Worm (Caenorhabditis elegans) whole organism, L2 larva: ENCODE measurements around the gene Y67D8C.9.

Experiments
- C34F6.9 ChIP-seq: fragments of 150-350 bp; optimal IDR thresholded peaks from 2 replicates; lab custom pipeline; 2014; ENCODE audit warnings: missing biosample characterization, missing genetic modification characterization
- F13H6.1 ChIP-seq: sonication (generic microtip); optimal IDR thresholded peaks from 2 replicates; lab custom pipeline; 2016; ENCODE audit warnings: missing genetic modification characterization, missing compliant biosample characterization
- R02D3.7 ChIP-seq: fragments of 150-350 bp; optimal IDR thresholded peaks from 2 replicates; lab custom pipeline; 2014; ENCODE audit warnings: missing biosample characterization, missing genetic modification characterization
- ZK546.5 ChIP-seq: sonication (generic microtip); optimal IDR thresholded peaks from 2 replicates; lab custom pipeline; 2017; ENCODE audit warnings: missing biosample characterization, missing genetic modification characterization
- alr-1 ChIP-seq: fragments of 150-350 bp; optimal IDR thresholded peaks from 2 replicates; lab custom pipeline; 2014; ENCODE audit warnings: missing biosample characterization, missing genetic modification characterization
- aly-2 ChIP-seq: fragments of 150-350 bp; optimal IDR thresholded peaks from 2 replicates; lab custom pipeline; 2014; ENCODE audit warnings: missing biosample characterization, missing genetic modification characterization
- ceh-16 ChIP-seq: fragments of 150-350 bp; optimal IDR thresholded peaks from 2 replicates; lab custom pipeline; 2014; ENCODE audit warnings: missing biosample characterization, missing genetic modification characterization
- ceh-82 ChIP-seq: fragments of 150-350 bp; optimal IDR thresholded peaks from 2 replicates; lab custom pipeline; 2014; ENCODE audit warnings: missing biosample characterization, missing genetic modification characterization
- crh-2 ChIP-seq: sonication (generic microtip); optimal IDR thresholded peaks from 2 replicates; lab custom pipeline; 2017; ENCODE audit warnings: missing biosample characterization, missing genetic modification characterization
- egl-27 ChIP-seq: sonication (generic microtip); optimal IDR thresholded peaks from 3 replicates; lab custom pipeline; 2017; ENCODE audit warnings: missing biosample characterization, missing genetic modification reagents, missing genetic modification characterization
- elt-1 ChIP-seq: fragments of 150-350 bp; optimal IDR thresholded peaks from 2 replicates; lab custom pipeline; 2014; ENCODE audit warnings: missing biosample characterization, missing genetic modification characterization
- fos-1 ChIP-seq: fragments of 150-350 bp; optimal IDR thresholded peaks from 2 replicates; lab custom pipeline; 2014; ENCODE audit warnings: missing biosample characterization, missing genetic modification characterization
- lin-11 ChIP-seq: fragments of 150-350 bp; sonication (generic microtip); optimal IDR thresholded peaks from 2 replicates; lab custom pipeline; 2014; ENCODE audit warnings: missing biosample characterization, missing genetic modification characterization, inconsistent platforms, mixed read lengths
- lin-39 ChIP-seq: fragments of 150-350 bp; optimal IDR thresholded peaks from 2 replicates; lab custom pipeline; 2014; ENCODE audit warnings: missing biosample characterization, missing genetic modification reagents, missing genetic modification characterization
- mbf-1 ChIP-seq: sonication (generic microtip); optimal IDR thresholded peaks from 2 replicates; lab custom pipeline; 2017; ENCODE audit warnings: missing biosample characterization, missing genetic modification characterization
- mdl-1 ChIP-seq, 2 experiments: fragments of 150-350 bp in 1 of 2; sonication (generic microtip) in 1 of 2; optimal IDR thresholded peaks; 2 replicates each; lab custom pipeline; 2017; ENCODE audit warnings: missing biosample characterization in 2 of 2, missing genetic modification characterization in 2 of 2
- nhr-10 ChIP-seq: sonication (generic microtip); optimal IDR thresholded peaks from 2 replicates; lab custom pipeline; 2017; ENCODE audit warnings: missing biosample characterization, missing genetic modification characterization
- nhr-12 ChIP-seq: fragments of 150-350 bp; optimal IDR thresholded peaks from 2 replicates; lab custom pipeline; 2014; ENCODE audit warnings: missing biosample characterization, missing genetic modification characterization
- nhr-129 ChIP-seq: fragments of 150-350 bp; optimal IDR thresholded peaks from 2 replicates; lab custom pipeline; 2014; ENCODE audit warnings: missing biosample characterization, missing genetic modification characterization
- nhr-23 ChIP-seq: fragments of 150-350 bp; optimal IDR thresholded peaks from 2 replicates; lab custom pipeline; 2014; ENCODE audit warnings: missing biosample characterization, missing genetic modification reagents, missing genetic modification characterization
- nhr-237 ChIP-seq: fragments of 150-350 bp; optimal IDR thresholded peaks from 2 replicates; lab custom pipeline; 2014; ENCODE audit warnings: missing biosample characterization, missing genetic modification characterization
- nhr-25 ChIP-seq: fragments of 150-350 bp; sonication (generic microtip); optimal IDR thresholded peaks from 3 replicates; lab custom pipeline; 2014; ENCODE audit warnings: missing biosample characterization, missing genetic modification characterization
- nhr-6 ChIP-seq: fragments of 150-350 bp; optimal IDR thresholded peaks from 2 replicates; lab custom pipeline; 2014; ENCODE audit warnings: missing biosample characterization, missing genetic modification characterization
- nhr-77 ChIP-seq: fragments of 150-350 bp; optimal IDR thresholded peaks from 2 replicates; lab custom pipeline; 2014; ENCODE audit warnings: missing biosample characterization, missing genetic modification characterization
- peb-1 ChIP-seq: fragments of 150-350 bp; optimal IDR thresholded peaks from 2 replicates; lab custom pipeline; 2014; ENCODE audit warnings: missing biosample characterization, missing genetic modification characterization
- sem-4 ChIP-seq: fragments of 150-350 bp; optimal IDR thresholded peaks from 2 replicates; lab custom pipeline; 2014; ENCODE audit warnings: missing biosample characterization, missing genetic modification reagents, missing genetic modification characterization
- sma-3 ChIP-seq: sonication (generic microtip); optimal IDR thresholded peaks from 2 replicates; lab custom pipeline; 2016; ENCODE audit warnings: missing genetic modification reagents, missing genetic modification characterization, missing compliant biosample characterization
- sma-9 ChIP-seq, 2 experiments: fragments of 150-350 bp in 1 of 2; sonication (generic microtip) in 1 of 2; optimal IDR thresholded peaks; 2 replicates each; lab custom pipeline; 2014 to 2016; ENCODE audit warnings: missing genetic modification characterization in 2 of 2, mild to moderate bottlenecking in 1 of 2, missing biosample characterization in 1 of 2, missing compliant biosample characterization in 1 of 2, missing genetic modification reagents in 1 of 2, moderate library complexity in 1 of 2
- unc-39 ChIP-seq: fragments of 150-350 bp; optimal IDR thresholded peaks from 2 replicates; lab custom pipeline; 2014; ENCODE audit warnings: missing biosample characterization, missing genetic modification characterization
- unc-55 ChIP-seq: fragments of 150-350 bp; sonication (generic microtip); optimal IDR thresholded peaks from 3 replicates; lab custom pipeline; 2014; ENCODE audit warnings: missing biosample characterization, missing genetic modification reagents, missing genetic modification characterization
- zag-1 ChIP-seq: fragments of 150-350 bp; optimal IDR thresholded peaks from 2 replicates; lab custom pipeline; 2014; ENCODE audit warnings: missing biosample characterization, missing genetic modification characterization
- ztf-1 ChIP-seq: fragments of 200-800 bp; sonication (Bioruptor generic); conservative IDR thresholded peaks from 2 replicates; pipeline ENCODE4 v1.3.6; 2022; ENCODE audit warnings: missing genetic modification characterization, missing compliant biosample characterization
- ztf-11 ChIP-seq: sonication (generic microtip); optimal IDR thresholded peaks from 2 replicates; lab custom pipeline; 2017; ENCODE audit warnings: missing biosample characterization, missing genetic modification characterization

Gene Y67D8C.9

DNA sequence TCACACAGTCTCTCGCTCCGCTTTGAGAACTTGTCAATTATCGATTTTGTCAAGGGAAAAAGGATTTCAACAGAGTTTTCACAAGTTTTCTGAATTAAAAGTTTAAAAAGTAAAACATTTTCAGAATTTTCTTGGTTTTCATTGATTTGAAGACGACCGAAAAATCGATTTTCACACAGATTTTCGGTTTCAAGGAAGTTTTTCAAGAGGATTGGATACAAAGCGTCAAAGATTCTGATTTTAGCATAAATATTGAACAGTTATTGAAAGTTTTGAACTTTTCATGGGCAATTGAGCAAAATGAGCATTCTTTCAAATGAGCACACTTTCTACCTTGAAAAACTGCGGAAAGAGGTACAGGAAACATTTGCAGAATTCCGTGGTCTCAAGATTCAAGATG, 14.7 kb downstream of the Y67D8C.9 start, which contains the start of gene Y67D8C.2:
Y67D8C.2 (plus strand) TSS at position 301 of the 400 bp plus-strand sequence.
- no peak for TF ChIP-seq F13H6.1 (tag; lab: Kevin White, UChicago)
- no peak for TF ChIP-seq R02D3.7 (tag; lab: Kevin White, UChicago)
- TF ChIP-seq nhr-25 (tag; lab: Kevin White, UChicago) = no peak
- TF ChIP-seq nhr-237 (tag; lab: Kevin White, UChicago) = no peak
- no peak for TF ChIP-seq elt-1 (tag; lab: Kevin White, UChicago)
- TF ChIP-seq lin-39 (tag; lab: Kevin White, UChicago) = no peak
- TF ChIP-seq C34F6.9 (tag; lab: Kevin White, UChicago) = no peak
- TF ChIP-seq mbf-1 = no peak
- no peak for TF ChIP-seq unc-55
- no peak for TF ChIP-seq unc-39
- no peak for TF ChIP-seq fos-1 (tag; lab: Kevin White, UChicago)
- no peak for TF ChIP-seq peb-1
- TF ChIP-seq nhr-12 (tag; lab: Kevin White, UChicago) = no peak

DNA sequence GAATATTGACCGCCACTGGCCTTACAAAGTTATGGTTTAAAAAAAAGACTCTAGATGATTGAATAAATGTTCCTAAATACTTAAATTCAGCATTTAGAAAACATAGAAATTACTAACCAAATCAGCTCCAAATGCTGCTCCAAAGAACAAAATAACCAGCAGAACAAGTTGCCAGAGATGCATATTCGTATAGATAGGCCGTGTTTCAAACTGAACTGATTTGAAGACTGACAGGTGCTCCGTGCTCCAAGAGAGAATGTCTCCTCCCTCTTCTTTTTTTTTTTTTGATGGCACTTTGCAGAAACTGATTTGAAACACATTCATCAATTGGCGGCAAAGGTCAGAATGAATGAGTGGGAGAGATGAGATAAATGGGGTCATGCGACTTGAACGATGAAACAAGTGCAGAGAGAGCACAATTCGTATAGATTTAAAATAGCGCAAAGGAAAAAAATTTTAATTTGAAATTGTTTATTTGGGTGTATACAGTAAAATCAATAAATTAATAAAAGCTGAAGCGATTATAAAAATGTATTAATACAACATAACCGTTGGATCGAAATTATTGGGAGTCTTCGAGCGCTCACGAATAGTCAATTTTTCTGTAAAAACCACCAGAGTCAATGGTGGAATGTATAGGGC, 17.0 kb downstream of the Y67D8C.9 start, which contains the start of gene cpg-9:
cpg-9 (minus strand) TSS at position 592 of the 642 bp plus-strand sequence.
- TF ChIP-seq alr-1 (tag; lab: Kevin White, UChicago) (no peak), nhr-129 (tag; lab: Kevin White, UChicago) (peak; percentile 8), nhr-10 (tag; lab: Kevin White, UChicago) (no peak), nhr-6 (no peak), sma-9 (GFP tag; optimal IDR thresholded peaks at IDR 0.05; lab: Kevin White, UChicago) (no peak), sma-9 (tag; optimal IDR thresholded peaks at IDR 0.05; lab: Kevin White, UChicago) (no peak), ztf-1 (GFP tag; lab: Robert Waterston, UW) (no peak), egl-27 (tag; lab: Kevin White, UChicago) (no peak)

DNA sequence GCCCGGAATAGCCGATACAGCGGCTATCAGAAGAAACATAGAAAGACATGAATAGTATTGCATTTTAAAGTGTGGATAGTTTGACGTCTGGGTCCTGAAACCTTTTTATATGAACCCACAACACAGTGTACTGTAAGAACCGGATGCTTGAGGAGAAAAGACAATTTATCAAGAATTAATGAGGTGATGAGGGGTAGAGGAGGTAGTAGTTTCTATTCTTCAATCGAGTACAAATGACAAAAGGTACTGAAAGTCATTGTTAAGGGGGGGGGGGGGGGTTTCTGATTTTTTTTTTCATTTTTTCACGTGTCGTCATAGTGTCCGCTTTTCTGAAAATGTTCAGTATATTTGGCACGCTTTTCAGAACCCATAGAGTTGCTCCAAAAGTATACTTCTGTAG, 19.9 kb downstream of the Y67D8C.9 start, which contains the start of gene Y67D8C.7:
Y67D8C.7 (minus strand) TSS at position 101 of the 400 bp plus-strand sequence.
- no peak for TF ChIP-seq aly-2 (tag; lab: Kevin White, UChicago)
- TF ChIP-seq peb-1 = no peak
- TF ChIP-seq ztf-1 (GFP tag; lab: Robert Waterston, UW) = no peak
- TF ChIP-seq crh-2 (tag; lab: Kevin White, UChicago) = no peak
- TF ChIP-seq F13H6.1 (tag; lab: Kevin White, UChicago) = no peak
- TF ChIP-seq mbf-1 = no peak
- no peak for TF ChIP-seq zag-1 (tag; lab: Kevin White, UChicago)
- no peak for TF ChIP-seq nhr-237 (tag; lab: Kevin White, UChicago)
- TF ChIP-seq ceh-82 (tag; lab: Kevin White, UChicago) = no peak
- no peak for TF ChIP-seq nhr-6

DNA sequence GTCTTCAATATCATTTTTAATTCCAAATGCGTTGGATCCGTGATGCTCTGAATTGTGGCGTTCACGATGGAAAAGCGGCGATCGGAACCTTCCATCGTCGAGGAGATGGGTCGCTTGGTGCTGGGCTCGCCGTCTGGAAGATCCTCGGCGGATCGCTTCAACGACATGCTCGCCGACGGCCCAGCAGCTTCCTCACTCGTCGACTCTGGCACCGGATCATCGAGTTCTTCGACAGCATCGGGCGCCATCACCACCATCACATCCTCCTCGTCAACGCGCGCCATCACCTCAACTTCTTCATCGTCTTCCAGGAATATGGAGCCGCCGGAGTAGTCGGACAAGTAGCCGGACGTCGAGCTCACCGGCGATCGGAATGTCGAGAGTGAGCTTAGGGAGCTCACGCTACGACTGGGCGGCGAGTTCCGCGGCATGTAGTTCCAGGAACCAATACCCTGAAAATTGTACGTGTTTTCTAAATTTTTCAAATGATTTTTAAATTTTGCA, 23.7 kb downstream of the Y67D8C.9 start, which contains the start of gene Y67D8C.6:
Y67D8C.6 (minus strand) TSS at position 454 of the 504 bp plus-strand sequence.
- TF ChIP-seq C34F6.9 (tag; lab: Kevin White, UChicago) (no peak), ceh-82 (tag; lab: Kevin White, UChicago) (no peak), alr-1 (tag; lab: Kevin White, UChicago) (no peak), nhr-23 (tag; lab: Kevin White, UChicago) (no peak), sem-4 (tag; lab: Kevin White, UChicago) (no peak), zag-1 (tag; lab: Kevin White, UChicago) (no peak), F13H6.1 (tag; lab: Kevin White, UChicago) (no peak), lin-11 (no peak), sma-3 (GFP tag; lab: Kevin White, UChicago) (no peak), mbf-1 (no peak), unc-55 (no peak), ZK546.5 (tag; lab: Kevin White, UChicago) (no peak), nhr-77 (tag; lab: Kevin White, UChicago) (no peak), crh-2 (tag; lab: Kevin White, UChicago) (no peak), ceh-16 (tag; lab: Kevin White, UChicago) (no peak), mdl-1 (tag; optimal IDR thresholded peaks at IDR 0.05; lab: Kevin White, UChicago) (no peak), ztf-11 (tag; lab: Kevin White, UChicago) (no peak)
